Fruit fly (Drosophila melanogaster): ENCODE results near the gene CG44174.

CG44174 gene

dm6 chr3R:19264789-19265188 is 32.7 kb downstream of the CG44174 start:
- TF ChIP-seq CG10669 (GFP tag; optimal IDR thresholded peaks at IDR 0.05) = no peak
- TF ChIP-seq CG6792 (GFP tag; optimal IDR thresholded peaks at IDR 0.05) = peak; percentile 24
- no peak for TF ChIP-seq CG16779 (tag; optimal IDR thresholded peaks at IDR 0.05)
- no peak for TF ChIP-seq Met (GFP tag; optimal IDR thresholded peaks at IDR 0.05)
- peak; percentile 20 for TF ChIP-seq achi (GFP tag; optimal IDR thresholded peaks at IDR 0.05)
- TF ChIP-seq Sox102F (GFP tag; optimal IDR thresholded peaks at IDR 0.05) = no peak
- TF ChIP-seq OdsH (GFP tag; optimal IDR thresholded peaks at IDR 0.05) = peak; percentile 19
- TF ChIP-seq Eip75B (GFP tag; optimal IDR thresholded peaks at IDR 0.05) = no peak
- TF ChIP-seq Sox15 (GFP tag; optimal IDR thresholded peaks at IDR 0.05) = no peak
- TF ChIP-seq CG6276 (GFP tag; optimal IDR thresholded peaks at IDR 0.05) = peak; percentile 74
- no peak for TF ChIP-seq topi (GFP tag; optimal IDR thresholded peaks at IDR 0.05)
- no peak for TF ChIP-seq CG6808 (GFP tag; optimal IDR thresholded peaks at IDR 0.05)
- peak; percentile 66 for TF ChIP-seq Eip78C (GFP tag)
- peak; percentile 60 for TF ChIP-seq CG15336 (GFP tag; IDR thresholded peaks at IDR 0.05)
- TF ChIP-seq acj6 (GFP tag; optimal IDR thresholded peaks at IDR 0.05) = no peak
- peak; percentile 39 for TF ChIP-seq Hr4 (GFP tag; optimal IDR thresholded peaks at IDR 0.05)
- peak; percentile 70 for TF ChIP-seq CG32006 (GFP tag; optimal IDR thresholded peaks at IDR 0.05)
- TF ChIP-seq CG11294 (GFP tag; IDR thresholded peaks at IDR 0.05) = peak; percentile 35; the same call in 1 of the 2 replicates
- TF ChIP-seq CG1621 (tag; optimal IDR thresholded peaks at IDR 0.05) = no peak
- peak; percentile 64; the same call in 2 of the 3 replicates for TF ChIP-seq CG8119 (GFP tag; IDR thresholded peaks at IDR 0.05)
- no peak for TF ChIP-seq CG8632 (GFP tag; optimal IDR thresholded peaks at IDR 0.05)
- TF ChIP-seq CG9139 (GFP tag; optimal IDR thresholded peaks at IDR 0.05) = no peak
- no peak for TF ChIP-seq Eip93F (GFP tag; optimal IDR thresholded peaks at IDR 0.05)
- peak; percentile 16 for TF ChIP-seq CG10631 (GFP tag; optimal IDR thresholded peaks at IDR 0.05)
- no peak for TF ChIP-seq fkh (GFP tag; optimal IDR thresholded peaks at IDR 0.05)
- TF ChIP-seq vri (GFP tag; optimal IDR thresholded peaks at IDR 0.05) = no peak
- peak; percentile 31 for TF ChIP-seq CG3919 (GFP tag; optimal IDR thresholded peaks at IDR 0.05)
- peak; percentile 30 for TF ChIP-seq dac (GFP tag; optimal IDR thresholded peaks at IDR 0.05)
- TF ChIP-seq CG4318 (GFP tag; optimal IDR thresholded peaks at IDR 0.05) = peak; percentile 45
- peak; percentile 58 for TF ChIP-seq Gug (GFP tag; IDR thresholded peaks at IDR 0.05)
- no peak for TF ChIP-seq cyc (GFP tag; optimal IDR thresholded peaks at IDR 0.05)
- peak; percentile 75 for TF ChIP-seq eg (GFP tag; IDR thresholded peaks at IDR 0.05)
- no peak for TF ChIP-seq esn (GFP tag; optimal IDR thresholded peaks at IDR 0.05)
- peak; percentile 22 for TF ChIP-seq CG8319 (GFP tag; optimal IDR thresholded peaks at IDR 0.05)
- no peak for TF ChIP-seq Smox (GFP tag; optimal IDR thresholded peaks at IDR 0.05)
- TF ChIP-seq Ets96B (tag; optimal IDR thresholded peaks at IDR 0.05) = no peak
- no peak for TF ChIP-seq spab (GFP tag; optimal IDR thresholded peaks at IDR 0.05)
- no peak for TF ChIP-seq pdm3 (GFP tag; optimal IDR thresholded peaks at IDR 0.05)
- TF ChIP-seq ss (GFP tag; optimal IDR thresholded peaks at IDR 0.05) = no peak
- peak; percentile 60; the same call in 2 of the 3 replicates for TF ChIP-seq CG6163 (GFP tag; IDR thresholded peaks at IDR 0.05)

- TF ChIP-seq spab (GFP tag; optimal IDR thresholded peaks at IDR 0.05) = no peak
- no peak for TF ChIP-seq Sox102F (GFP tag; optimal IDR thresholded peaks at IDR 0.05)
- no peak for TF ChIP-seq CG8319 (GFP tag; optimal IDR thresholded peaks at IDR 0.05)
- TF ChIP-seq Eip75B (GFP tag; optimal IDR thresholded peaks at IDR 0.05) = no peak
- TF ChIP-seq CG11294 (GFP tag; IDR thresholded peaks at IDR 0.05) = no peak
- TF ChIP-seq eg (GFP tag; IDR thresholded peaks at IDR 0.05) = no peak
- TF ChIP-seq CG31627 (GFP tag; optimal IDR thresholded peaks at IDR 0.05) = no peak
Measured at dm6 chr3R:19256477-19256876, 41.0 kb downstream of the CG44174 start, which contains the start of gene CG14280. Gene CG14280 (plus strand): TSS chr3R:19256777.

Data from whole organism, prepupa.